Fruit fly (Drosophila melanogaster) whole organism, wandering third instar larva: ENCODE data around the gene CG6071.

Experiments used
- GATAd ChIP-seq: sonication (Bioruptor generic); optimal IDR thresholded peaks from 2 replicates; lab custom pipeline; 2016; ENCODE audit warnings: missing biosample characterization, missing genetic modification characterization
- Hr83 ChIP-seq: fragments of 200-300 bp; sonication (Bioruptor generic); optimal IDR thresholded peaks from 2 replicates; lab custom pipeline; 2016; ENCODE audit warnings: missing biosample characterization, mild to moderate bottlenecking, missing genetic modification characterization, moderate library complexity; ENCODE audit not compliant: poor library complexity, severe bottlenecking
- Myc ChIP-seq: fragments of >200 bp; optimal IDR thresholded peaks from 2 replicates; lab custom pipeline; 2017
- OdsH ChIP-seq: fragments of 200-800 bp; sonication (Bioruptor generic); optimal IDR thresholded peaks from 2 replicates; lab custom pipeline; 2016; ENCODE audit warnings: missing biosample characterization, mild to moderate bottlenecking, missing genetic modification characterization
- Sp1 ChIP-seq: fragments of 200-800 bp; sonication (Bioruptor generic); optimal IDR thresholded peaks from 3 replicates; lab custom pipeline; 2019; ENCODE audit warnings: missing biosample characterization, mild to moderate bottlenecking, missing genetic modification characterization, moderate library complexity
- dmrt93B ChIP-seq: fragments of 200-800 bp; sonication (Bioruptor generic); optimal IDR thresholded peaks from 2 replicates; lab custom pipeline; 2018; ENCODE audit warnings: missing biosample characterization, mild to moderate bottlenecking, missing genetic modification characterization
- lola ChIP-seq: fragments of >200 bp; optimal IDR thresholded peaks from 2 replicates; lab custom pipeline; 2017; ENCODE audit warnings: missing biosample characterization, missing genetic modification characterization
- pan ChIP-seq: fragments of >200 bp; optimal IDR thresholded peaks from 2 replicates; lab custom pipeline; 2017
- psq ChIP-seq: fragments of 200-800 bp; sonication (Bioruptor generic); optimal IDR thresholded peaks from 3 replicates; lab custom pipeline; 2017; ENCODE audit warnings: missing biosample characterization, mild to moderate bottlenecking, missing genetic modification characterization, moderate library complexity
- rgr ChIP-seq: fragments of 200-800 bp; sonication (Bioruptor generic); optimal IDR thresholded peaks from 3 replicates; lab custom pipeline; 2016; ENCODE audit warnings: missing biosample characterization, mild to moderate bottlenecking, missing genetic modification characterization
- sage ChIP-seq: fragments of 200-800 bp; sonication (Bioruptor generic); optimal IDR thresholded peaks from 2 replicates; lab custom pipeline; 2016; ENCODE audit warnings: missing biosample characterization, mild to moderate bottlenecking, missing genetic modification characterization
- tai ChIP-seq: sonication (Bioruptor generic); optimal IDR thresholded peaks from 2 replicates; lab custom pipeline; 2016; ENCODE audit warnings: missing biosample characterization, missing genetic modification characterization
- usp ChIP-seq: fragments of >200 bp; optimal IDR thresholded peaks from 2 replicates; lab custom pipeline; 2017; ENCODE audit warnings: missing biosample characterization, missing genetic modification characterization

dm6 chr3L:11630684-11631083 lies 15.1 kb downstream of the CG6071 start:
- no peak for TF ChIP-seq Hr83 (GFP tag; lab: Kevin White, UChicago)
- TF ChIP-seq sage (GFP tag; lab: Kevin White, UChicago): no peak
- TF ChIP-seq Myc (lab: Kevin White, UChicago): no peak
- no peak for TF ChIP-seq psq (GFP tag; lab: Kevin White, UChicago)
- TF ChIP-seq GATAd (GFP tag; lab: Kevin White, UChicago): no peak
- no peak for TF ChIP-seq usp (GFP tag; lab: Kevin White, UChicago)
- TF ChIP-seq dmrt93B (GFP tag; lab: Kevin White, UChicago): no peak
- TF ChIP-seq Sp1 (GFP tag; lab: Kevin White, UChicago): no peak
- no peak for TF ChIP-seq pan (lab: Kevin White, UChicago)
- peak; percentile 40 for TF ChIP-seq tai (GFP tag; lab: Kevin White, UChicago)
- no peak for TF ChIP-seq rgr
- no peak for TF ChIP-seq lola (GFP tag; lab: Kevin White, UChicago)
- no peak for TF ChIP-seq OdsH
